Worm (Caenorhabditis elegans) whole organism, L2 larva: ENCODE results near the gene hum-5.

ENCODE experiments used
- ama-1 ChIP-seq: fragments of 150-350 bp; optimal IDR thresholded peaks from 2 replicates; lab custom pipeline; 2018; ENCODE audit warnings: inconsistent platforms
- elt-3 ChIP-seq: sonication (generic microtip); optimal IDR thresholded peaks from 2 replicates; lab custom pipeline; 2017; ENCODE audit warnings: missing biosample characterization, missing genetic modification characterization
- lin-39 ChIP-seq: fragments of 150-350 bp; optimal IDR thresholded peaks from 2 replicates; lab custom pipeline; 2014; ENCODE audit warnings: missing biosample characterization, missing genetic modification reagents, missing genetic modification characterization
- mab-5 ChIP-seq: fragments of 150-350 bp; optimal IDR thresholded peaks from 2 replicates; lab custom pipeline; 2014; ENCODE audit warnings: missing biosample characterization, missing genetic modification characterization
- nhr-11 ChIP-seq: fragments of 150-350 bp; optimal IDR thresholded peaks from 2 replicates; lab custom pipeline; 2014; ENCODE audit warnings: missing biosample characterization, missing genetic modification characterization
- nhr-25 ChIP-seq: fragments of 150-350 bp; sonication (generic microtip); optimal IDR thresholded peaks from 3 replicates; lab custom pipeline; 2014; ENCODE audit warnings: missing biosample characterization, missing genetic modification characterization
- nhr-77 ChIP-seq: fragments of 150-350 bp; optimal IDR thresholded peaks from 2 replicates; lab custom pipeline; 2014; ENCODE audit warnings: missing biosample characterization, missing genetic modification characterization
- unc-55 ChIP-seq: fragments of 150-350 bp; sonication (generic microtip); optimal IDR thresholded peaks from 3 replicates; lab custom pipeline; 2014; ENCODE audit warnings: missing biosample characterization, missing genetic modification reagents, missing genetic modification characterization
- unc-62 ChIP-seq: fragments of 150-350 bp; optimal IDR thresholded peaks from 2 replicates; lab custom pipeline; 2014; ENCODE audit warnings: missing biosample characterization, missing genetic modification reagents, missing genetic modification characterization

DNA sequence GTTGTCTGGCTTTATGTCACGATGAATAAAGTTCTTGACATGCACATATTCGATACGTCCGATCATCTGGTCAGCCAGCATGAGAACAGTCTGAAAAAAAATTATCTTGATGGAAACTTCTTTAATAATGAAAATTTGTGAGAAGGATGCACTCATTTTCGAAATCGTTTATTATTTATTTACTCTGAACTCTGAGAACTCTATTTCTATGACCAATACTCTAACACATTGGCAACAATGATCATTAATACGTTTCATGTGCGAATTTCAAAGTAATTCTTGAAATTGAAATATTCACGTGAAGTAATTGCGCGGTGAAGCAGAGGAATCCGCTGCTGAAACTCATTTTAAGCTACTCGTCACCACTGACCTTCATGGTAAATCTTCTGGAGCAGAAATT lies 49.0 kb upstream of the hum-5 start:
- TF ChIP-seq ama-1 (lab: Kevin White, UChicago) = no peak
- no peak for TF ChIP-seq lin-39
- no peak for TF ChIP-seq nhr-77
- no peak for TF ChIP-seq nhr-25 (tag; lab: Kevin White, UChicago)
- TF ChIP-seq elt-3 (tag; lab: Kevin White, UChicago) = no peak
- no peak for TF ChIP-seq unc-62 (GFP tag; lab: Kevin White, UChicago)
- no peak for TF ChIP-seq unc-55 (GFP tag; lab: Kevin White, UChicago)
- TF ChIP-seq mab-5 (tag; lab: Kevin White, UChicago) = no peak
- no peak for TF ChIP-seq nhr-11 (tag; lab: Kevin White, UChicago)
